Fruit fly (Drosophila melanogaster) whole organism, wandering third instar larva: ENCODE data around the gene CG16790.

Experiments
- CG9705 ChIP-seq: fragments of 200-800 bp; sonication (Bioruptor generic); optimal IDR thresholded peaks from 2 replicates; lab custom pipeline; 2018; ENCODE audit warnings: missing biosample characterization, mild to moderate bottlenecking, missing genetic modification characterization
- CrebA ChIP-seq: fragments of 200-800 bp; sonication (Bioruptor generic); optimal IDR thresholded peaks from 2 replicates; lab custom pipeline; 2016; ENCODE audit warnings: missing biosample characterization, mild to moderate bottlenecking, missing genetic modification characterization, borderline replicate concordance
- Dif ChIP-seq: fragments of 200-275, 200-300 bp; sonication (Bioruptor generic); optimal IDR thresholded peaks from 2 replicates; lab custom pipeline; 2018; ENCODE audit warnings: missing biosample characterization, missing genetic modification characterization; ENCODE audit not compliant: partially characterized antibody
- GATAd ChIP-seq: sonication (Bioruptor generic); optimal IDR thresholded peaks from 2 replicates; lab custom pipeline; 2016; ENCODE audit warnings: missing biosample characterization, missing genetic modification characterization
- HLH106 ChIP-seq: fragments of 200-800 bp; optimal IDR thresholded peaks from 3 replicates; lab custom pipeline; 2019; ENCODE audit warnings: missing biosample characterization, mild to moderate bottlenecking, missing genetic modification characterization, moderate library complexity
- Hr78 ChIP-seq: fragments of >200 bp; optimal IDR thresholded peaks from 2 replicates; lab custom pipeline; 2017; ENCODE audit warnings: missing biosample characterization, missing genetic modification characterization
- Hr83 ChIP-seq: fragments of 200-300 bp; sonication (Bioruptor generic); optimal IDR thresholded peaks from 2 replicates; lab custom pipeline; 2016; ENCODE audit warnings: missing biosample characterization, mild to moderate bottlenecking, missing genetic modification characterization, moderate library complexity; ENCODE audit not compliant: poor library complexity, severe bottlenecking
- Jra ChIP-seq: sonication (Bioruptor generic); optimal IDR thresholded peaks from 2 replicates; lab custom pipeline; 2016; ENCODE audit warnings: missing biosample characterization, missing genetic modification characterization
- Mio ChIP-seq: sonication (Bioruptor generic); optimal IDR thresholded peaks from 2 replicates; lab custom pipeline; 2016; ENCODE audit warnings: missing biosample characterization, missing genetic modification characterization
- OdsH ChIP-seq: fragments of 200-800 bp; sonication (Bioruptor generic); optimal IDR thresholded peaks from 2 replicates; lab custom pipeline; 2016; ENCODE audit warnings: missing biosample characterization, mild to moderate bottlenecking, missing genetic modification characterization
- Rel ChIP-seq, 2 experiments: fragments of 200-800 bp; sonication (Bioruptor generic) in 1 of 2; optimal IDR thresholded peaks; 2 replicates in 1 of 2; 3 replicates in 1 of 2; lab custom pipeline; 2016 to 2019; ENCODE audit warnings: mild to moderate bottlenecking in 2 of 2, missing biosample characterization in 2 of 2, missing genetic modification characterization in 2 of 2, moderate library complexity in 1 of 2
- Sp1 ChIP-seq: fragments of 200-800 bp; sonication (Bioruptor generic); optimal IDR thresholded peaks from 3 replicates; lab custom pipeline; 2019; ENCODE audit warnings: missing biosample characterization, mild to moderate bottlenecking, missing genetic modification characterization, moderate library complexity
- Vsx2 ChIP-seq: fragments of 200-300, 225-300 bp; sonication (Bioruptor generic); optimal IDR thresholded peaks from 2 replicates; lab custom pipeline; 2018; ENCODE audit warnings: missing biosample characterization, missing genetic modification characterization; ENCODE audit not compliant: partially characterized antibody
- br ChIP-seq: fragments of 200-800 bp; sonication (Bioruptor generic); optimal IDR thresholded peaks from 2 replicates; lab custom pipeline; 2016; ENCODE audit warnings: missing biosample characterization, missing genetic modification characterization
- brk ChIP-seq: fragments of 200-800 bp; sonication (Bioruptor generic); optimal IDR thresholded peaks from 2 replicates; lab custom pipeline; 2016; ENCODE audit warnings: missing biosample characterization, mild to moderate bottlenecking, missing genetic modification characterization
- dl ChIP-seq, 2 experiments: fragments of 175-275, 200-275 bp in 1 of 2; fragments of 200-275 bp in 1 of 2; sonication (Bioruptor generic); optimal IDR thresholded peaks; lab custom pipeline; 2018; ENCODE audit warnings: mild to moderate bottlenecking in 2 of 2, missing biosample characterization in 2 of 2, missing genetic modification characterization in 2 of 2, moderate library complexity in 2 of 2; ENCODE audit not compliant: partially characterized antibody in 2 of 2, insufficient read depth in 1 of 2
- dmrt93B ChIP-seq: fragments of 200-800 bp; sonication (Bioruptor generic); optimal IDR thresholded peaks from 2 replicates; lab custom pipeline; 2018; ENCODE audit warnings: missing biosample characterization, mild to moderate bottlenecking, missing genetic modification characterization
- dsf ChIP-seq: sonication (Bioruptor generic); optimal IDR thresholded peaks from 2 replicates; lab custom pipeline; 2016; ENCODE audit warnings: missing biosample characterization, missing genetic modification characterization, borderline replicate concordance
- ey ChIP-seq: fragments of 200-800 bp; sonication (Bioruptor generic); optimal IDR thresholded peaks from 2 replicates; lab custom pipeline; 2016; ENCODE audit warnings: missing biosample characterization, missing genetic modification characterization
- foxo ChIP-seq, 2 experiments: fragments of 200-800 bp; sonication (Bioruptor generic); optimal IDR thresholded peaks; 2 replicates in 1 of 2; 3 replicates in 1 of 2; lab custom pipeline; 2016 to 2017; ENCODE audit warnings: missing biosample characterization in 2 of 2, missing genetic modification characterization in 2 of 2
- fru ChIP-seq: fragments of 200-800 bp; sonication (Bioruptor generic); optimal IDR thresholded peaks from 3 replicates; lab custom pipeline; 2016; ENCODE audit warnings: missing biosample characterization, mild to moderate bottlenecking, missing genetic modification characterization
- h ChIP-seq: fragments of 200-800 bp; sonication (Bioruptor generic); optimal IDR thresholded peaks from 3 replicates; lab custom pipeline; 2016; ENCODE audit warnings: missing biosample characterization, mild to moderate bottlenecking, missing genetic modification characterization
- jim ChIP-seq: fragments of 175-275, 200-325 bp; sonication (Bioruptor generic); optimal IDR thresholded peaks from 2 replicates; lab custom pipeline; 2016; ENCODE audit warnings: missing biosample characterization, mild to moderate bottlenecking, missing genetic modification characterization
- pan ChIP-seq: fragments of >200 bp; optimal IDR thresholded peaks from 2 replicates; lab custom pipeline; 2017
- psq ChIP-seq: fragments of 200-800 bp; sonication (Bioruptor generic); optimal IDR thresholded peaks from 3 replicates; lab custom pipeline; 2017; ENCODE audit warnings: missing biosample characterization, mild to moderate bottlenecking, missing genetic modification characterization, moderate library complexity
- rgr ChIP-seq: fragments of 200-800 bp; sonication (Bioruptor generic); optimal IDR thresholded peaks from 3 replicates; lab custom pipeline; 2016; ENCODE audit warnings: missing biosample characterization, mild to moderate bottlenecking, missing genetic modification characterization
- sage ChIP-seq: fragments of 200-800 bp; sonication (Bioruptor generic); optimal IDR thresholded peaks from 2 replicates; lab custom pipeline; 2016; ENCODE audit warnings: missing biosample characterization, mild to moderate bottlenecking, missing genetic modification characterization
- sv ChIP-seq: fragments of 200-800 bp; sonication (Bioruptor generic); optimal IDR thresholded peaks from 3 replicates; lab custom pipeline; 2016; ENCODE audit warnings: missing biosample characterization, missing genetic modification characterization
- tai ChIP-seq: sonication (Bioruptor generic); optimal IDR thresholded peaks from 2 replicates; lab custom pipeline; 2016; ENCODE audit warnings: missing biosample characterization, missing genetic modification characterization
- usp ChIP-seq: fragments of >200 bp; optimal IDR thresholded peaks from 2 replicates; lab custom pipeline; 2017; ENCODE audit warnings: missing biosample characterization, missing genetic modification characterization
- woc ChIP-seq: sonication (Bioruptor generic); optimal IDR thresholded peaks from 2 replicates; lab custom pipeline; 2016; ENCODE audit warnings: missing biosample characterization, mild to moderate bottlenecking, missing genetic modification characterization

Gene CG16790

DNA sequence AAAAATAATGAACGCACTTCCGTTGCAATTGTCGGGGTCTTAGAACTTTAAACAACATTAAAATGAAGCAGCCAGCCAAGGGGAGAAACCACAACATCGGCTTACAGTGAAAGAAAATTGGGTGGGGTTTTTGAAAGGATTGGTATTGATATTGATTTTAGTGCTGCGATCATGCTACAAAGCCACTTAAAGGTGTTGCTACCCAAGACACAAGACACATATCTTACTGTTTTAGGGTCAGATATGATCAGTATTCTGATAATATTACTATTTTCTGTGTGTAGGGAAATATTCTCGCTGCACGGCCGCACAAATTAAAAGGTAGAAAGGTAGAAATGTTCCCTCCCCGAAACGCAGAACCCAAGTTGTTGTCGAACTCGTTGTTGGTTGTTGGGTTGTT lies 35.1 kb upstream of the CG16790 start (continued):
- TF ChIP-seq CrebA: no peak
- no peak for TF ChIP-seq dmrt93B (GFP tag; lab: Kevin White, UChicago)
- no peak for TF ChIP-seq Sp1 (GFP tag; lab: Kevin White, UChicago)
- TF ChIP-seq psq (GFP tag; lab: Kevin White, UChicago): no peak

DNA sequence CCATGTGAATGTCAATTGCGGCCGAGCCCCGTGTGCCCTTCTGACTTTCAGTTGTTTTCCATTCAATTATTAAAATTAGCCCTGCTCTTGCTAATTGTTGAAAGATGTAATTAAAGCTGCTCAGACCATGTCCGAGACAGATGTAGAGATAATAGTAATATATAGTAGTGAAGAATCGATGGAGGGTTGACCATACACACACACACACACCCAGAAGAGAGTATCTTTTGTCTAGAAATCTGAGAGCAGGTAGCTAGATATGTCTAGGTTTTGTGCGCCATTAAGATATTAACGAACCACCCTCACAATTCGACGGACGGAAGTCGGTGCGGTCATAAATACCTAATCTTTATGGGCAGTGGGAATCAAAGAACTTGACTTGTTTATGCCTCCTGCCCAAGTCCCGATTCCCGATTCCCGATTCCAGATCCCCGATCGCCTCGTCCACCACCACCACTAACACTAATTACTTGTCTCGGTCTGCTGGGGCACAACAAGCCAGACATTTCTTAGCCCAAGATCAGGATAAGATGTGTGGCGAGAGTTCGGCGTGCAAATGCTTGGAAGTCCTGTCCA lies 34.5 kb upstream of the CG16790 start:
- TF ChIP-seq CrebA (no peak), woc (GFP tag; lab: Kevin White, UChicago) (no peak), Rel (GFP tag; optimal IDR thresholded peaks at IDR 0.05; lab: Kevin White, UChicago) (no peak), Rel (tag; optimal IDR thresholded peaks at IDR 0.05; lab: Kevin White, UChicago) (no peak), pan (lab: Kevin White, UChicago) (no peak), CG9705 (GFP tag; lab: Kevin White, UChicago) (no peak), sage (GFP tag; lab: Kevin White, UChicago) (no peak), Jra (GFP tag; lab: Kevin White, UChicago) (no peak)

DNA sequence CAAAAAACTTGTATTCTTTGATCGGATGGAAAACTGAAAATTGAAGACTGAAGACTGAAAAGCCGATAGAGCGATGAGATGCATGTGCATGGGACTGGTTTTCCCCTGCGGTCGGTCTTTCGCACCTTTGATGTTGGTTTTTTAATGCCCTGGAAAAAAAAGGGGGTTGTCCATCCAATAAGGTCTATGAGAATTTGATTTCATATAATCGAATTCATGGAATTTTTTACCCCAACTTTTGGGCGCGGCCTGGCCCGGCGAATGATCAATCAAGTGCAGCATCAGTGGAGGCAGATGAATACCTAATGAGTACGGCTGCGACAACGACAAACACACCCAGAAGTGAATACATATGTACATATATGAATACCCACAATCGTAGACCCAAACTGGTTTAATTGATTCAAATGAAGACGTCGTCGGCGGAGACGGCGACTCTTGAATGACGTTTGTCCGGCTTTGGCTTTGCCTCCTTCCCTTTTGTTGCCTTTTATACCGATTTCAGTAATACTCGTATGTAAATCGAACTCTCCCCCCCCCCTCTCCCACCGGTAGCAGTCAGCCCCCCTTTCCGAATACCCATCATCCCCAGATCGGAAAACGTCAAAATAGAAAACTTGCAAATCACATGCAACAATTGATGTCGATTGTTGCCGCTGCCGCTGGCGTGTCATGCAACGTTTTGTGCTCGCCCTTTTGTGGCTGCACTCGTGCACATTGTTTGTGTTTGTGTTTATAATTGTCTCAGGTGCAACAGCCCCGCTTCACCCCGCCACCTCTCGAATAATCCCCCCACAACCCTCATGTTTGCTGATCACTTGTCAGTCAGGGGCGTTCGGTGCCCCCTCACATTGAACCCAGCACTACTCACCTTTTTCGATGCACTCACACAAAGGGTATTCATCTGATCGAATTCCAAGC lies 33.3 kb upstream of the CG16790 start:
- TF ChIP-seq br (GFP tag; lab: Kevin White, UChicago): no peak
- TF ChIP-seq Hr78: no peak
- no peak for TF ChIP-seq OdsH (GFP tag; lab: Kevin White, UChicago)
- no peak for TF ChIP-seq jim (GFP tag; lab: Kevin White, UChicago)
- no peak for TF ChIP-seq rgr (GFP tag; lab: Kevin White, UChicago)
- TF ChIP-seq sage (GFP tag; lab: Kevin White, UChicago): no peak
- no peak for TF ChIP-seq dl (GFP tag; optimal IDR thresholded peaks at IDR 0.05; lab: Kevin White, UChicago; ENCODE audit: insufficient read depth in 1 of 2, partially characterized antibody in 2 of 2)

DNA sequence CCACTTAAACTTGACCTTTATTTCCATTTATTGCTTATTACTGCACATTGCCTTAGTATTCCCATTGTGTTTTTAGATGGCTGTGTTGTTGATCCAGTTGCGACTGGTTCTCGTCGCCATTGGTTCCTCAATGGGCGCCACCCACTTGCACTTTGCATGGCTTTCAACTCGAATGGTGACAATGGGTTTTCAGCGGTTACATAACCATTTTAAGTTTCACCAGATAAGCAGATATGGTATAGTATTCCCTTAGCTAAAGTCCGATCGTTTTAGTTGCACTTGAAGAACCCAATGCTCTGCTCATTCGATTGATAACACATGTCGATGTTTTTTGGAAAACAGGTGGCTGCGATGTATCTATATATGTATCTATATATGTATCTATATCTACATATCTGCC lies 31.9 kb upstream of the CG16790 start:
- TF ChIP-seq dmrt93B (GFP tag; lab: Kevin White, UChicago) (no peak), Hr83 (GFP tag; lab: Kevin White, UChicago) (peak; percentile 39), Vsx2 (GFP tag; lab: Kevin White, UChicago) (no peak), CrebA (no peak)

DNA sequence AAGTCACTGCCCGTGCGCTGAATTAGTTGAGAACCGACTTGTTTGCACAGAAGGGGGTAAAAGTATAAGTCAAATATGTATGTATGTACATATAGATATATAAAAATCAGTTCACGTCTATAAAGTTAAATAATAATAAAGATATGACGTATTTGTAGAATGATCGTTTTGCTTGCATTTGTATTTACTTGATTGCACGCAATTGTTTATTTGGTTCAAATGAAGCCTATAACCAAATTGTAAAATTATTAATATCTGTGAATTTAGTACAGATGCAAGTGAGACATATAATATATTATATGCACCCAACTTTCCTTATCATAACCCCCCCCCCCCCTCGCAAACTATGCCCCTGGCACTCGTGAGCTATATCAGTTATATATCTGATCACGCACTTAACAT lies 30.5 kb upstream of the CG16790 start:
- TF ChIP-seq dsf (GFP tag; lab: Kevin White, UChicago) (no peak), CG9705 (GFP tag; lab: Kevin White, UChicago) (no peak), Hr78 (no peak), Hr83 (GFP tag; lab: Kevin White, UChicago) (no peak), br (GFP tag; lab: Kevin White, UChicago) (no peak), brk (GFP tag; lab: Kevin White, UChicago) (no peak), OdsH (GFP tag; lab: Kevin White, UChicago) (peak; percentile 27), psq (GFP tag; lab: Kevin White, UChicago) (peak; percentile 30), rgr (GFP tag; lab: Kevin White, UChicago) (peak; percentile 20), tai (no peak), sage (GFP tag; lab: Kevin White, UChicago) (no peak), Sp1 (GFP tag; lab: Kevin White, UChicago) (peak; percentile 51), h (GFP tag; lab: Kevin White, UChicago) (peak; percentile 31), Dif (no peak), pan (lab: Kevin White, UChicago) (no peak), Mio (GFP tag; lab: Kevin White, UChicago) (no peak), woc (GFP tag; lab: Kevin White, UChicago) (no peak), HLH106 (tag; lab: Kevin White, UChicago) (no peak), fru (GFP tag; lab: Kevin White, UChicago) (no peak), ey (no peak), foxo (GFP tag; optimal IDR thresholded peaks at IDR 0.05; lab: Kevin White, UChicago) (peak in 1 of 2 experiments; percentile 41), sv (GFP tag; lab: Kevin White, UChicago) (no peak), CrebA (no peak), GATAd (GFP tag; lab: Kevin White, UChicago) (no peak), usp (GFP tag; lab: Kevin White, UChicago) (no peak)
